Fruit fly (Drosophila melanogaster) whole organism, embryonic: Measurements from ENCODE around the gene Plod.
A peak's percentile ranks its signal among the peaks of the same experiment; 100 is the strongest.

Experiments
- BtbVII ChIP-seq: fragments of 200-800 bp; sonication (Bioruptor generic); optimal IDR thresholded peaks from 3 replicates; lab custom pipeline; 2017; ENCODE audit warnings: missing biosample characterization, mild to moderate bottlenecking, missing genetic modification characterization
- CG11560 ChIP-seq: fragments of 200-800 bp; sonication (Bioruptor generic); IDR thresholded peaks from 3 replicates; pipeline ENCODE4 v1.3.6; 2022; ENCODE audit warnings: missing biosample characterization, missing genetic modification characterization
- CG11695 ChIP-seq: fragments of 200-800 bp; sonication (Bioruptor generic); IDR thresholded peaks from 3 replicates; pipeline ENCODE4 v1.3.6; 2022; ENCODE audit warnings: missing biosample characterization, missing genetic modification characterization
- CG13123 ChIP-seq: fragments of 200-800 bp; sonication (Bioruptor generic); optimal IDR thresholded peaks from 2 replicates; lab custom pipeline; 2016; ENCODE audit warnings: missing biosample characterization, missing genetic modification characterization
- CG14965 ChIP-seq: fragments of 200-800 bp; sonication (Bioruptor generic); optimal IDR thresholded peaks from 2 replicates; lab custom pipeline; 2016; ENCODE audit warnings: missing biosample characterization, missing genetic modification characterization, borderline replicate concordance
- CG17186 ChIP-seq: fragments of 200-800 bp; sonication (Bioruptor generic); optimal IDR thresholded peaks from 3 replicates; lab custom pipeline; 2017; ENCODE audit warnings: missing biosample characterization, missing genetic modification reagents, missing genetic modification characterization
- CG17802 ChIP-seq: fragments of 200-800 bp; sonication (Bioruptor generic); optimal IDR thresholded peaks from 2 replicates; lab custom pipeline; 2018; ENCODE audit warnings: missing biosample characterization, mild to moderate bottlenecking, missing genetic modification characterization, moderate library complexity
- CG18011 ChIP-seq: fragments of 200-800 bp; sonication (Bioruptor generic); optimal IDR thresholded peaks from 2 replicates; lab custom pipeline; 2017; ENCODE audit warnings: missing biosample characterization, missing genetic modification characterization, mild to moderate bottlenecking, moderate library complexity, missing genotype
- CG18262 ChIP-seq: fragments of 200-800 bp; optimal IDR thresholded peaks from 3 replicates; lab custom pipeline; 2019; ENCODE audit warnings: missing biosample characterization, mild to moderate bottlenecking, missing genetic modification characterization, moderate library complexity
- CG18619 ChIP-seq: fragments of 200-800 bp; sonication (Bioruptor generic); optimal IDR thresholded peaks from 3 replicates; lab custom pipeline; 2017; ENCODE audit warnings: missing biosample characterization, mild to moderate bottlenecking, missing genetic modification characterization
- CG31388 ChIP-seq: fragments of 200-800 bp; sonication (Bioruptor generic); optimal IDR thresholded peaks from 2 replicates; lab custom pipeline; 2016; ENCODE audit warnings: missing biosample characterization, missing genetic modification characterization
- CG4404 ChIP-seq: fragments of 200-800 bp; sonication (Bioruptor generic); IDR thresholded peaks from 2 replicates; pipeline ENCODE4 v1.3.6; 2022; ENCODE audit warnings: missing biosample characterization, missing genetic modification characterization
- CG4820 ChIP-seq: fragments of 200-800 bp; sonication (Bioruptor generic); optimal IDR thresholded peaks from 3 replicates; lab custom pipeline; 2016; ENCODE audit warnings: missing biosample characterization, missing genetic modification characterization
- CG9817 ChIP-seq: fragments of 200-800 bp; sonication (Bioruptor generic); optimal IDR thresholded peaks from 2 replicates; lab custom pipeline; 2018; ENCODE audit warnings: missing biosample characterization, mild to moderate bottlenecking, missing genetic modification characterization, moderate library complexity
- D ChIP-seq, 2 experiments: fragments of 200-800 bp in 1 of 2; fragments of >200 bp in 1 of 2; sonication (Bioruptor generic) in 1 of 2; optimal IDR thresholded peaks; 2 replicates in 1 of 2; 3 replicates in 1 of 2; lab custom pipeline; 2017; ENCODE audit warnings: mild to moderate bottlenecking in 1 of 2, missing biosample characterization in 1 of 2, missing genetic modification characterization in 1 of 2, missing genetic modification reagents in 1 of 2
- Dbx ChIP-seq: fragments of 200-800 bp; sonication (Bioruptor generic); IDR thresholded peaks from 3 replicates; pipeline ENCODE4 v1.3.6; 2022; ENCODE audit warnings: missing biosample characterization, missing genetic modification characterization
- Dfd ChIP-seq, 2 experiments: fragments of >200 bp; optimal IDR thresholded peaks; 2 replicates each; lab custom pipeline; 2017; ENCODE audit warnings: missing biosample characterization in 2 of 2, missing genetic modification characterization in 2 of 2
- Dip3 ChIP-seq: fragments of 200-800 bp; sonication (Bioruptor generic); optimal IDR thresholded peaks from 3 replicates; lab custom pipeline; 2016; ENCODE audit warnings: missing biosample characterization, missing genetic modification characterization
- Elba2 ChIP-seq: fragments of 200-800 bp; sonication (Bioruptor generic); optimal IDR thresholded peaks from 3 replicates; lab custom pipeline; 2016; ENCODE audit warnings: missing biosample characterization, missing genetic modification characterization
- Fer2 ChIP-seq: fragments of 200-800 bp; sonication (Bioruptor generic); optimal IDR thresholded peaks from 2 replicates; lab custom pipeline; 2018; ENCODE audit warnings: missing biosample characterization, mild to moderate bottlenecking, missing genetic modification characterization, moderate library complexity
- H15 ChIP-seq: fragments of 200-800 bp; sonication (Bioruptor generic); IDR thresholded peaks from 3 replicates; pipeline ENCODE4 v1.3.6; 2022; ENCODE audit warnings: missing biosample characterization, missing genetic modification characterization
- HHEX ChIP-seq: fragments of 200-800 bp; sonication (Bioruptor generic); optimal IDR thresholded peaks from 3 replicates; lab custom pipeline; 2017; ENCODE audit warnings: missing biosample characterization, mild to moderate bottlenecking, missing genetic modification characterization, missing genetic modification reagents
- HLH54F ChIP-seq: fragments of 200-800 bp; sonication (Bioruptor generic); optimal IDR thresholded peaks from 3 replicates; lab custom pipeline; 2016; ENCODE audit warnings: missing biosample characterization, missing genetic modification characterization
- HmgZ ChIP-seq: fragments of 200-800 bp; sonication (Bioruptor generic); optimal IDR thresholded peaks from 2 replicates; lab custom pipeline; 2018; ENCODE audit warnings: missing biosample characterization, mild to moderate bottlenecking, missing genetic modification characterization
- Hr78 ChIP-seq, 2 experiments: fragments of 200-800 bp in 1 of 2; fragments of >200 bp in 1 of 2; sonication (Bioruptor generic) in 1 of 2; optimal IDR thresholded peaks; 2 replicates each; lab custom pipeline; 2017 to 2019; ENCODE audit warnings: missing biosample characterization in 2 of 2, missing genetic modification characterization in 2 of 2, mild to moderate bottlenecking in 1 of 2, moderate library complexity in 1 of 2
- Meics ChIP-seq: fragments of 200-800 bp; sonication (Bioruptor generic); optimal IDR thresholded peaks from 2 replicates; lab custom pipeline; 2017; ENCODE audit warnings: missing biosample characterization, mild to moderate bottlenecking, missing genetic modification characterization
- Myb ChIP-seq: fragments of 200-800 bp; sonication (Bioruptor generic); optimal IDR thresholded peaks from 2 replicates; lab custom pipeline; 2016; ENCODE audit warnings: missing biosample characterization, missing genetic modification characterization
- Oli ChIP-seq: fragments of 200-800 bp; sonication (Bioruptor generic); optimal IDR thresholded peaks from 2 replicates; lab custom pipeline; 2018; ENCODE audit warnings: missing biosample characterization, mild to moderate bottlenecking, missing genetic modification characterization, moderate library complexity
- PHDP ChIP-seq: fragments of 200-800 bp; sonication (Bioruptor generic); optimal IDR thresholded peaks from 3 replicates; lab custom pipeline; 2018; ENCODE audit warnings: missing biosample characterization, mild to moderate bottlenecking, missing genetic modification characterization, moderate library complexity
- Six4 ChIP-seq: fragments of 200-800 bp; sonication (Bioruptor generic); optimal IDR thresholded peaks from 2 replicates; lab custom pipeline; 2016; ENCODE audit warnings: missing biosample characterization, missing genetic modification characterization
- Sox100B ChIP-seq: fragments of 200-800 bp; sonication (Bioruptor generic); optimal IDR thresholded peaks from 3 replicates; lab custom pipeline; 2018; ENCODE audit warnings: missing biosample characterization, mild to moderate bottlenecking, missing genetic modification characterization
- TFAM ChIP-seq: fragments of 200-800 bp; sonication (Bioruptor generic); optimal IDR thresholded peaks from 2 replicates; lab custom pipeline; 2017; ENCODE audit warnings: missing biosample characterization, missing genetic modification characterization, inconsistent platforms
- Xrp1 ChIP-seq: fragments of 200-800 bp; sonication (Bioruptor generic); IDR thresholded peaks from 2 replicates; pipeline ENCODE4 v1.3.6; 2022; ENCODE audit warnings: missing biosample characterization, missing genetic modification characterization
- ase ChIP-seq: fragments of 200-800 bp; sonication (Bioruptor generic); IDR thresholded peaks from 3 replicates; pipeline ENCODE4 v1.3.6; 2022; ENCODE audit warnings: missing biosample characterization, missing genetic modification characterization
- dmrt99B ChIP-seq: fragments of 200-800 bp; sonication (Bioruptor generic); optimal IDR thresholded peaks from 2 replicates; lab custom pipeline; 2018; ENCODE audit warnings: missing biosample characterization, mild to moderate bottlenecking, missing genetic modification characterization, moderate library complexity
- hb ChIP-seq: fragments of 200-800 bp; sonication (Bioruptor generic); IDR thresholded peaks from 3 replicates; pipeline ENCODE4 v1.3.6; 2022; ENCODE audit warnings: missing biosample characterization, missing genetic modification characterization; ENCODE audit not compliant: partially characterized antibody
- hkb ChIP-seq, 2 experiments: fragments of 200-800 bp in 1 of 2; fragments of >200 bp in 1 of 2; sonication (Bioruptor generic) in 1 of 2; IDR thresholded peaks in 1 of 2; optimal IDR thresholded peaks in 1 of 2; 2 replicates each; pipeline versions ENCODE4 v1.3.6 to Lab custom; 2017 to 2022; ENCODE audit warnings: missing biosample characterization in 1 of 2, missing genetic modification characterization in 1 of 2
- lola ChIP-seq, 3 experiments: fragments of >200 bp in 2 of 3; fragments of 200-800 bp in 1 of 3; sonication (Bioruptor generic) in 1 of 3; optimal IDR thresholded peaks; 2 replicates each; lab custom pipeline; 2017 to 2019; ENCODE audit warnings: missing biosample characterization in 3 of 3, missing genetic modification characterization in 3 of 3, mild to moderate bottlenecking in 1 of 3, moderate library complexity in 1 of 3
- oc ChIP-seq: fragments of 200-800 bp; sonication (Bioruptor generic); optimal IDR thresholded peaks from 2 replicates; lab custom pipeline; 2018; ENCODE audit warnings: missing biosample characterization, mild to moderate bottlenecking, missing genetic modification characterization, moderate library complexity
- odd ChIP-seq: fragments of 200-800 bp; sonication (Bioruptor generic); optimal IDR thresholded peaks from 2 replicates; lab custom pipeline; 2017; ENCODE audit warnings: missing biosample characterization, mild to moderate bottlenecking, missing genetic modification characterization
- pho ChIP-seq: fragments of 200-800 bp; sonication (Bioruptor generic); optimal IDR thresholded peaks from 2 replicates; lab custom pipeline; 2016; ENCODE audit warnings: missing biosample characterization, missing genetic modification characterization
- sisA ChIP-seq: fragments of 200-800 bp; sonication (Bioruptor generic); IDR thresholded peaks from 2 replicates; pipeline ENCODE4 v1.3.6; 2022; ENCODE audit warnings: missing biosample characterization, missing genetic modification characterization
- slbo ChIP-seq: fragments of 200-800 bp; sonication (Bioruptor generic); IDR thresholded peaks from 2 replicates; pipeline ENCODE4 v1.3.6; 2022; ENCODE audit warnings: missing biosample characterization, missing genetic modification characterization
- twi ChIP-seq: fragments of 200-800 bp; optimal IDR thresholded peaks from 2 replicates; lab custom pipeline; 2019; ENCODE audit warnings: missing biosample characterization, mild to moderate bottlenecking, missing genetic modification characterization, moderate library complexity
- vnd ChIP-seq: fragments of 200-800 bp; sonication (Bioruptor generic); IDR thresholded peaks from 3 replicates; pipeline ENCODE4 v1.3.6; 2022; ENCODE audit warnings: missing biosample characterization, missing genetic modification characterization; ENCODE audit not compliant: partially characterized antibody
- z ChIP-seq: fragments of 200-800 bp; sonication (Bioruptor generic); IDR thresholded peaks from 3 replicates; pipeline ENCODE4 v1.3.6; 2022; ENCODE audit warnings: missing biosample characterization, missing genetic modification characterization
- zen ChIP-seq: fragments of 200-800 bp; sonication (Bioruptor generic); optimal IDR thresholded peaks from 3 replicates; lab custom pipeline; 2018; ENCODE audit warnings: missing biosample characterization, mild to moderate bottlenecking, missing genetic modification characterization, moderate library complexity

Plod gene

dm6 chr3L:11215244-11216121 is 9.7 kb upstream of the Plod start (continued):
- TF ChIP-seq sisA (peak; percentile 88), PHDP (tag; lab: Kevin White, UChicago) (peak; percentile 88), CG18011 (GFP tag; lab: Kevin White, UChicago) (peak; percentile 82), hkb (optimal IDR thresholded peaks at IDR 0.05; lab: Kevin White, UChicago) (peak; percentile 73), hkb (GFP tag; IDR thresholded peaks at IDR 0.05; lab: Robert Waterston, UW) (peak; percentile 96), HLH54F (GFP tag; lab: Kevin White, UChicago) (peak; percentile 89), Fer2 (peak; percentile 63), z (GFP tag; lab: Robert Waterston, UW) (peak; percentile 73), HHEX (peak; percentile 93), CG18262 (tag; lab: Kevin White, UChicago) (peak; percentile 84), Oli (tag; lab: Kevin White, UChicago) (peak; percentile 79), CG4404 (GFP tag; lab: Robert Waterston, UW) (peak; percentile 82), CG9817 (tag; lab: Kevin White, UChicago) (peak; percentile 83), Dip3 (GFP tag; lab: Kevin White, UChicago) (peak; percentile 88), HmgZ (peak; percentile 89), CG17186 (GFP tag; lab: Kevin White, UChicago) (peak; percentile 40), Hr78 (GFP tag; optimal IDR thresholded peaks at IDR 0.05; lab: Kevin White, UChicago) (no peak), hb (GFP tag; lab: Robert Waterston, UW) (no peak), lola (GFP tag; optimal IDR thresholded peaks at IDR 0.05; lab: Kevin White, UChicago) (peak in 1 of 3 experiments; percentile 63), D (optimal IDR thresholded peaks at IDR 0.05; lab: Kevin White, UChicago) (peak; percentile 84), D (GFP tag; optimal IDR thresholded peaks at IDR 0.05; lab: Kevin White, UChicago) (peak; percentile 65), CG13123 (GFP tag; lab: Kevin White, UChicago) (peak; percentile 84), CG4820 (GFP tag; lab: Kevin White, UChicago) (peak; percentile 84), pho (GFP tag; lab: Kevin White, UChicago) (peak; percentile 93), CG18619 (peak; percentile 85), Meics (peak; percentile 91), oc (tag; lab: Kevin White, UChicago) (peak; percentile 53), CG11560 (tag; lab: Robert Waterston, UW) (peak; percentile 79), TFAM (GFP tag; lab: Kevin White, UChicago) (peak; percentile 52), BtbVII (GFP tag; lab: Kevin White, UChicago) (peak; percentile 90), H15 (GFP tag; lab: Robert Waterston, UW) (peak; percentile 90), slbo (peak; percentile 94), zen (tag; lab: Kevin White, UChicago) (peak; percentile 62), Dfd (GFP tag; optimal IDR thresholded peaks at IDR 0.05; lab: Kevin White, UChicago) (no peak), Six4 (GFP tag; lab: Kevin White, UChicago) (peak; percentile 72), Elba2 (GFP tag; lab: Kevin White, UChicago) (peak; percentile 84), CG14965 (GFP tag; lab: Kevin White, UChicago) (peak; percentile 65), CG11695 (GFP tag; lab: Robert Waterston, UW) (peak; percentile 97), CG31388 (GFP tag; lab: Kevin White, UChicago) (peak; percentile 60), Sox100B (peak; percentile 63), ase (GFP tag; lab: Robert Waterston, UW) (peak; percentile 90), CG17802 (tag; lab: Kevin White, UChicago) (peak; percentile 57), twi (tag; lab: Kevin White, UChicago) (peak; percentile 23), Dbx (GFP tag; lab: Robert Waterston, UW) (peak; percentile 96), Xrp1 (peak; percentile 93), dmrt99B (tag; lab: Kevin White, UChicago) (peak; percentile 87), odd (peak; percentile 81), Myb (peak; percentile 70), vnd (GFP tag; lab: Robert Waterston, UW) (no peak)
